Fruit fly (Drosophila melanogaster): ENCODE results near the gene CG31668.

Gene CG31668

DNA sequence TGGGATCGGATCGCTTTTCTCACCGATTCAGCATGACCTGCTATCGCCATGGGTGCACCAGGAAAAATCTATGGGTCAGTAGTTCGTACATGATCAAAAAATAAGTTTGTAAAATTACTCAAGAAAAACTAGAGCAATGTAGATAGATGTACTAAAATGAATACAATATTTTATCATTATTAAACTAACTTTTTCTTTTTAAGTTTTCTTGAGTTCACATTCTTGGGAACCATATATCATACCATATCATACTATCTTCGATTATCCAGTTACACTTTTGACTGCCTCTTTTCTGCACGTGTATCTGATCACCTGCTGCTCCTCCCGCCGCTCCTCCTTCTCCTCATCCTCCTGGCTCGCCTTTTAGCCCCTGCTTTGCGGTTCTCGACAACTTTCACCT is 20.6 kb downstream of the CG31668 start (continued):
- peak; percentile 48 for TF ChIP-seq pdm3 (GFP tag; optimal IDR thresholded peaks at IDR 0.05)
- 0 out of 3 replicates have a peak, but pooled peaks have one; percentile 27 for TF ChIP-seq CG6163 (GFP tag; IDR thresholded peaks at IDR 0.05)
- TF ChIP-seq CG10631 (GFP tag; optimal IDR thresholded peaks at IDR 0.05): peak; percentile 47
- peak; percentile 87 for TF ChIP-seq CG32006 (GFP tag; optimal IDR thresholded peaks at IDR 0.05)
- peak; percentile 6 for TF ChIP-seq Ets21C (GFP tag; optimal IDR thresholded peaks at IDR 0.05)
- TF ChIP-seq Sox15 (GFP tag; optimal IDR thresholded peaks at IDR 0.05): no peak
- TF ChIP-seq acj6 (GFP tag; optimal IDR thresholded peaks at IDR 0.05): peak; percentile 29
- TF ChIP-seq fkh (GFP tag; optimal IDR thresholded peaks at IDR 0.05): no peak
- peak; percentile 67 for TF ChIP-seq CG4318 (GFP tag; optimal IDR thresholded peaks at IDR 0.05)
- TF ChIP-seq Gug (GFP tag; IDR thresholded peaks at IDR 0.05): 0 out of 2 replicates have a peak, but pooled peaks have one; percentile 12
- TF ChIP-seq Sox14 (GFP tag; optimal IDR thresholded peaks at IDR 0.05): peak; percentile 42

DNA sequence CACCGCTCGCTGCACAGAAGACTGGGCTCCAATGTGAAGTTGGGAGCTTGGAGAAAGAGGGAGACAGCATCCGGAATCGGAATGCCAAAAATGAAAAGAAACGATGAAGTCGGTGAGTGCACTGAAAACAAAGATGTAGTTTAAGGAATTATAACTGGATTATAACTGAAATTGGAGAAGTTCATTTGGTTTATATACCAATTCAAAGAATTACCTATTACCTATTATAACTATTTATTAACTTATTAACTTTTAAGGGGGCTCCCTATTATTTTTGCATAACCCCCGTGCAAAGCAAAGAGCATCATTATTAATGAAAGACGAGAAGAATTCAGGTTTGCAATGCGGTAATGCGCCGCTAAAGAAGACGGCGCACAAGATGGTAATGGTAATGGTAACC is 21.3 kb downstream of the CG31668 start:
- TF ChIP-seq fkh (GFP tag; optimal IDR thresholded peaks at IDR 0.05): no peak
- peak; percentile 7 for TF ChIP-seq CG10669 (GFP tag; optimal IDR thresholded peaks at IDR 0.05)
- no peak for TF ChIP-seq cyc (GFP tag; optimal IDR thresholded peaks at IDR 0.05)
- TF ChIP-seq CG32006 (GFP tag; optimal IDR thresholded peaks at IDR 0.05): peak; percentile 62
- peak; percentile 66 for TF ChIP-seq eg (GFP tag; IDR thresholded peaks at IDR 0.05)
- no peak for TF ChIP-seq Hr38 (GFP tag; optimal IDR thresholded peaks at IDR 0.05)
- peak; percentile 22 for TF ChIP-seq CG3032 (tag; optimal IDR thresholded peaks at IDR 0.05)
- peak; percentile 26 for TF ChIP-seq CG8632 (GFP tag; optimal IDR thresholded peaks at IDR 0.05)
- TF ChIP-seq Met (GFP tag; optimal IDR thresholded peaks at IDR 0.05): peak; percentile 50
- no peak for TF ChIP-seq dac (GFP tag; optimal IDR thresholded peaks at IDR 0.05)
- TF ChIP-seq CG1621 (tag; optimal IDR thresholded peaks at IDR 0.05): no peak
- peak; percentile 52 for TF ChIP-seq CG6792 (GFP tag; optimal IDR thresholded peaks at IDR 0.05)
- TF ChIP-seq Eip93F (GFP tag; optimal IDR thresholded peaks at IDR 0.05): peak; percentile 16
- peak; percentile 2 for TF ChIP-seq CG4318 (GFP tag; optimal IDR thresholded peaks at IDR 0.05)
- TF ChIP-seq fd85E (GFP tag; optimal IDR thresholded peaks at IDR 0.05): no peak
- no peak for TF ChIP-seq CG31627 (GFP tag; optimal IDR thresholded peaks at IDR 0.05)
- peak in 1 of 2 experiments; percentile 7 for TF ChIP-seq ss (GFP tag; optimal IDR thresholded peaks at IDR 0.05)
- TF ChIP-seq CG11762 (GFP tag; optimal IDR thresholded peaks at IDR 0.05; ENCODE audit: insufficient read depth): peak; percentile 29
- TF ChIP-seq fd59A (GFP tag; optimal IDR thresholded peaks at IDR 0.05): no peak
- TF ChIP-seq acj6 (GFP tag; optimal IDR thresholded peaks at IDR 0.05): peak; percentile 60
- 0 out of 2 replicates have a peak, but pooled peaks have one; percentile 46 for TF ChIP-seq Gug (GFP tag; IDR thresholded peaks at IDR 0.05)
- TF ChIP-seq Smox (GFP tag; optimal IDR thresholded peaks at IDR 0.05): peak; percentile 44
- TF ChIP-seq CG6163 (GFP tag; IDR thresholded peaks at IDR 0.05): peak; percentile 71
- TF ChIP-seq CG6854 (GFP tag; optimal IDR thresholded peaks at IDR 0.05): no peak
- peak; percentile 87 for TF ChIP-seq Eip78C (GFP tag)
- peak; percentile 56 for TF ChIP-seq CG10631 (GFP tag; optimal IDR thresholded peaks at IDR 0.05)
- TF ChIP-seq Sox14 (GFP tag; optimal IDR thresholded peaks at IDR 0.05): peak; percentile 9
- no peak for TF ChIP-seq CG6808 (GFP tag; optimal IDR thresholded peaks at IDR 0.05)
- TF ChIP-seq lz (GFP tag; optimal IDR thresholded peaks at IDR 0.05): no peak
- TF ChIP-seq CG11294 (GFP tag; IDR thresholded peaks at IDR 0.05): no peak
- peak; percentile 17 for TF ChIP-seq Sox15 (GFP tag; optimal IDR thresholded peaks at IDR 0.05)
- peak; percentile 6 for TF ChIP-seq Hr39 (GFP tag; optimal IDR thresholded peaks at IDR 0.05)
- peak; percentile 61 for TF ChIP-seq OdsH (GFP tag; optimal IDR thresholded peaks at IDR 0.05)
- peak in 1 of 2 experiments; percentile 27 for TF ChIP-seq salr (GFP tag; optimal IDR thresholded peaks at IDR 0.05)
- peak; percentile 63 for TF ChIP-seq CG34406 (GFP tag; optimal IDR thresholded peaks at IDR 0.05)
- peak; percentile 56 for TF ChIP-seq CG6276 (GFP tag; optimal IDR thresholded peaks at IDR 0.05)
- no peak for TF ChIP-seq CG9139 (GFP tag; optimal IDR thresholded peaks at IDR 0.05)
- TF ChIP-seq CG3919 (GFP tag; optimal IDR thresholded peaks at IDR 0.05): peak; percentile 60
- TF ChIP-seq Ets21C (GFP tag; optimal IDR thresholded peaks at IDR 0.05): no peak
- TF ChIP-seq pdm3 (GFP tag; optimal IDR thresholded peaks at IDR 0.05): peak; percentile 43
- TF ChIP-seq Ets96B (tag; optimal IDR thresholded peaks at IDR 0.05): peak; percentile 38
- no peak for TF ChIP-seq Hr4 (GFP tag; optimal IDR thresholded peaks at IDR 0.05)
- TF ChIP-seq CG7368 (GFP tag; optimal IDR thresholded peaks at IDR 0.05): peak; percentile 10
- no peak for TF ChIP-seq Blimp-1 (GFP tag; optimal IDR thresholded peaks at IDR 0.05)
- TF ChIP-seq spab (GFP tag; optimal IDR thresholded peaks at IDR 0.05): no peak
- no peak for TF ChIP-seq net (GFP tag; optimal IDR thresholded peaks at IDR 0.05)
- no peak for TF ChIP-seq Lpt (GFP tag; optimal IDR thresholded peaks at IDR 0.05)
- TF ChIP-seq vri (GFP tag; optimal IDR thresholded peaks at IDR 0.05): no peak
